Worm (Caenorhabditis elegans): ENCODE data around the gene dpy-3.

The dpy-3 gene

ce11 chrX:2145629-2146028 lies at the start of gene dpy-3:
dpy-3 (minus strand) TSS chrX:2145647.
- TF ChIP-seq unc-62 (GFP tag; optimal IDR thresholded peaks at IDR 0.05): no peak

DNA sequence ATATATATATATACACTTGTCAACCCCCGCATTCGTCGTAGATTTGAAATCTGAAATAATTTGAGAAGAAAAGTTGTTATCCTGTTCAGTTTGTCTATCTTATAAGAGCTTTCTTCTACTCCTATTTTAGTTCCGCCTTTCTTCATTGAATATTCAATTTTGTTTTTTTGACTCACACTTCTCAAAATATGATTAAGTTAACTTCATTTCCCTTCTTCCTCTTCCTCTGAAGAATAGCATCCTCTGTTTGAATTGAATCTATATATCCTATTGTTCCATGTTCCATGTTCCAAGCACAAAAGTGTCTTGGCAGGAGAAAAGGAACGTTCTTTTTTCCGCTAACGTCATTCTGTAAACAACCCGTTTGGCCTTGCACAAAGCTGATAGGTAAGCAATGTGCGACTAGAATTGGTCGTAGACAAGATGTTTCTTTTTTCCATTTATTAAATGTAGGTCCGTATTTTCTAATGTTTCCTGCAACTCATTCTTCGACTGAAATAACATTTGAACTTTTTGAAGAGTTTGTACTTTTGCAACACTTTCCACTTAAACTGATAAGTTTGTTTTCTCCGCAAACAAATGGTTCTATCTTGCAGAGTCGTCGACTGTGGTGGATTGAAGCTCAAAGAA lies 46.6 kb upstream of the dpy-3 start, which contains the start of gene gap-1:
gap-1 (plus strand) TSS at position 580 of the 630 bp plus-strand sequence.
- TF ChIP-seq unc-62 (GFP tag; optimal IDR thresholded peaks at IDR 0.05): no peak

ce11 chrX:2190740-2191139 lies 45.3 kb upstream of the dpy-3 start:
- no peak for TF ChIP-seq unc-62 (GFP tag; optimal IDR thresholded peaks at IDR 0.05)

- no peak for TF ChIP-seq unc-62 (GFP tag; optimal IDR thresholded peaks at IDR 0.05)
Measured at ce11 chrX:2188885-2189284, 43.4 kb upstream of the dpy-3 start.

DNA sequence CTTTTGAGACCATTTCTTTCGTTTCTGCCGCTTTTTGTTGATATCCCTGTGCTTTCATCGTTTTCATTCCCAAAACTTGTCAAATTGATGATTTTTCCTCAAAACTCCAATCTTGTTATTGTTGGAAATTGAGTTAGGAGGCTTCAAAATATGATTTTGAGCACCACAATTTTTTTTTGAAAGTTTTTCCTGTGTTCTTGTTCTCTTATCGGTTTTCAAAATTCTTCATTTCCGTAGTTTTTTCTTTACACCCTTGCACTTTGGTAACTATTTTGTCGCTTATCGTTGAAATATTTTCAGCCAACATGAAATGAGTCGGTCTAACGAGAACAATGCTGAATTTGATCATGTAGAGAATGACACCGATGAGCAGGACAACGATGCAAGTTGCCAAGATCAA lies 35.1 kb upstream of the dpy-3 start, which contains the start of gene F48B9.1:
F48B9.1 (plus strand) TSS at position 301 of the 400 bp plus-strand sequence.
- TF ChIP-seq unc-62 (GFP tag; optimal IDR thresholded peaks at IDR 0.05): no peak

DNA sequence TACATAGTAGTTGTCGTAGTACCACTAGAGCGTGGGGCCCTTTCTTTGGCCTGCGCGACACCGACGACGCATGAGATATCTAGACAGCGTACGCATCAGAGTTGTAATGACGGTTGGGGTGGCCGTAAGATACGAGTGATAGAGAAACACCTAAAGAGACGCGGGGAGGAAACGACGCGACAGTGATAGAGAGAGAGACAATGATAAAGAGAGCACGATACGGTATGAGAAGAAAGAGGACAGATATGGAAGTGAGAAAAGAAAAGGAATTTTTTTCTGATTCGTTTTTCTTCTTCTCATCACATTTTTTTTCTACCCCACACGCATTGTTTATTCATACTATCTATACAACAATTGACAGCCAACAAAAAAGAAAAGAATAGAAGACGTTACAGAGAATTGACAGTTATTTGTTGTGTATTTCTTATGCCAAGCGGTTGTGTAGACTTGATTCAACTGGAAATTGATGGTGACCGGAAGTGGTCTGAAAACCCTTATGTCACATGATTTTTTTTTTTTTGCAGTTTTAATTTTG lies 33.0 kb upstream of the dpy-3 start:
- no peak for TF ChIP-seq unc-62 (GFP tag; optimal IDR thresholded peaks at IDR 0.05)

DNA sequence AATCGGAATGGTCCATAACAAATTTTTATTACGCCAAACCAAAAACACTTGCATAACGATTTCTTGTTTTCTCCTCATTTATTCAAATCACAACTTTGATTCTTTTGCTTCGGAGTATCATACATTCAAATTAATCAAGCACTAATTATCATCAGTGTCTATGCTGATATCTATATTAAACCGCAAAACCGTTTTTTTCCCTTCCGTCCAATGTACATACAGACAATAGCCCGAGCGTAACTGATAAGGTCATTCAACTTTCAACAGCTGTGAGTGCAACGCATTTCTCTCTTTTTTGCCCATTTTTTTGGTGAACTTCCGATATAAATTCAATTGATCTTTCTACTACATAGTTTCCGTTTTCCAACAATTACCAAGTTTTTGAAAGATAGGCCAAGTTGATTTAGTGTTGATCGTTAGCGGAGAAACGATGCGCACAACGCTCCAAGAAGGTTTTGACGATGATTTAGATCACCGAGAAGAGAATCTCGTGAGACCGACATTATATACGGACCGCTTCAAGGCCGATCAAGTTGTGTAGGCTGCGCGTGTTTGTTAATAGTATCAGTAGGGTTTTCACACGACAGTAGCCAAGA lies 32.4 kb upstream of the dpy-3 start:
- TF ChIP-seq unc-62 (GFP tag; optimal IDR thresholded peaks at IDR 0.05): no peak

- no peak for TF ChIP-seq unc-62 (GFP tag; optimal IDR thresholded peaks at IDR 0.05)
Measured at ce11 chrX:2176361-2176880, 31.0 kb upstream of the dpy-3 start, which contains the start of gene F48B9.8. F48B9.8 (minus strand) TSS chrX:2176411.

DNA sequence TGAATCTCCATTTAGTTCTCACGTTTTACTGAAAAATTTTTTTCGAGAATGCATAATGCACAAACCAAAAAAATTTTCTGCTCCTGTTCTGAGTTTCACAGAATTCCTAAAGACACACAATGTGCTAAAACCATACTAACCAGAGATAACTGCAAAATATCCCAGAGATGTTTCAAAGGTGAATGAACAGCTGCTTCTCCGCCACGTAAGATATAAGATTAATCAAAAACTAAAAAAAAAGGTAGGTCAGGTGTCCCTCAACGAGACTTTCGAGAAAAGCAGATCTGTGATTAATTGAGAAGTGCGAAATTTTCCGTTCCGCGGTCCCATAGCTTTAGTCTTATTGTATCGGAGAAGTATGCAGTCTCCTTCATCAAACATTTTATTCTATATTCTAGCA lies 19.3 kb upstream of the dpy-3 start, which contains the start of gene F48B9.3:
F48B9.3 (plus strand) TSS at position 301 of the 400 bp plus-strand sequence.
- TF ChIP-seq unc-62 (GFP tag; optimal IDR thresholded peaks at IDR 0.05): no peak

ce11 chrX:2163084-2163483 lies 17.6 kb upstream of the dpy-3 start, which contains the start of gene pdf-2:
pdf-2 (plus strand) TSS chrX:2163384.
- no peak for TF ChIP-seq unc-62 (GFP tag; optimal IDR thresholded peaks at IDR 0.05)

- no peak for TF ChIP-seq unc-62 (GFP tag; optimal IDR thresholded peaks at IDR 0.05)
Measured at ce11 chrX:2157855-2158254, 12.4 kb upstream of the dpy-3 start.

DNA sequence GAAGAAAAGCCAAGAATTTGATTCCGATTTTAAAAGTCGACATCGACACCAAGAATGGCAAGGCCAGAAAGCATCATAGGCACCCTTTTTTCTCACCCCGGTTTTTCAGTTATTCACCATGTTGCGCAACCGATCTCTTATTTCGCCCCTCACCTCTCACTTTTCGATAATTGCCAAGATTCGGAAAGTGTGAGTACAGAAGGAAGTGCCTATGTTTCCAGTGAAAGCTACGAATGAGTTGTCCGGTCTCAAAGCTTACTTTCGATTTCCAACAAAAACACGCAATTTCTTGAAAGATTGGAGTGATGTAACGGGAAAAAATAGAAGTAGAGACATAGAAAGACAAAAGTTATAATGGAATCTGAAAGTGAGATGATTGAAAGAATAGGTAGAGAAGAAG lies 8.3 kb upstream of the dpy-3 start:
- no peak for TF ChIP-seq unc-62 (GFP tag; optimal IDR thresholded peaks at IDR 0.05)

DNA sequence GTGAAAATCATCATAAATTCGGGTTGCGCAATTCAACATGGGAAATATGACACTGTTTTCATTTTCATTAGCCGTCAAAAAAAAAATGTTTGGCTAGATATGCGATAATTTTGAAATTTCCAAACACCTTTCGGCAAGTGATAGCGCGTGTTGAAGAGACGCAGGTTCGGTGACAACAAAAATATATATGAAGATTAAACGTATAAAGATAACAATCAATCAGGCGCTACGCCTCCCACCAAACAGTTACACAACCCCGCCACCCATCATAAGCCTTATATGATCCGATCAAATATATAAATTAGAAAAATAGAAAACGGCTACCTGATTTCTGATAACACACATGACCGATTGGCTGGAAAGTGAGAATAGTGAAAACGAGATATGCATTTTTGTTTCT lies 6.6 kb upstream of the dpy-3 start:
- no peak for TF ChIP-seq unc-62 (GFP tag; optimal IDR thresholded peaks at IDR 0.05)

DNA sequence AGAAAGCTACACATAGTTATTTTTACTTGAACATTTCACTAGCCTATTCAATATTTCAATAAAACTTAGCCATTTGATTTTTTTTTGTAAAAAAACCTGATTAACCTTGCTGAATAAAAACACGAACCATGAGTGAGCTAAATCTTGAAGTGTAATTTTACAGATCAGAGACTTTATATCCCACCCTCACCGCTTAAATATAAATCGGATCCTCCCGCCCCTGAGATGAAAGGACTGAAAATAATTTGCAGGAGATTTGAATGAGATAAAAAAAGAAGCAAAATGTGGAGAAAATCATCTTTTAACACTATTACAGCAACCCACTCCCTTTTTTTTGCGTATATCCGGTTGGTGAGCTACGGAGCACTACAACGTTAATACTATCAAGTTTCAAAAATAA lies 4.6 kb upstream of the dpy-3 start, which contains the start of gene npax-2:
npax-2 (minus strand) TSS at position 101 of the 400 bp plus-strand sequence.
- TF ChIP-seq unc-62 (GFP tag; optimal IDR thresholded peaks at IDR 0.05): no peak

ce11 chrX:2144875-2145274 lies 572 bp downstream of the dpy-3 start:
- no peak for TF ChIP-seq unc-62 (GFP tag; optimal IDR thresholded peaks at IDR 0.05)

DNA sequence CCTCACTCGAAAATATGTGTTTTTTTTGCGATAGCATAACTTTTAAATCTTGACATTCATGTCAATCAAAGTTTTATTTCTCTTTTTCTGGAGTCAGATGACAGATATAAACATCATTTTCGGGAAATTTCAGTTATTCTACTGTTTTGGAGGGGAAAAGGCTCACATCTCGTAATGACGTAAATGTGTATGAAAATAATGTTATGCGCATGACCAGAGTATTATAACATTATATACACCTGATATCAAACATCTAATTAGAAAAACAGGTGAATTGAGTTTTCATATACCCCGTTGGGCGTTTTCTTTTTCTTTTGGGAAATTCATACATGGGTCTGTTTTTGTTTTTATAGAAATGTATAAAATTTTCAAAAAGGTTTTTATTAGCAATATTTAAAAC lies 1.2 kb downstream of the dpy-3 start:
- TF ChIP-seq unc-62 (GFP tag; optimal IDR thresholded peaks at IDR 0.05): no peak

ce11 chrX:2140610-2141009 lies 4.8 kb downstream of the dpy-3 start:
- TF ChIP-seq unc-62 (GFP tag; optimal IDR thresholded peaks at IDR 0.05): no peak
